Worm (Caenorhabditis elegans): ENCODE data around the gene C03B8.3.
"Not testable (repeated sequence)": the region's sequence is repeated elsewhere in the genome, so short reads cannot be mapped to it uniquely, and the experiment has no call there.

DNA sequence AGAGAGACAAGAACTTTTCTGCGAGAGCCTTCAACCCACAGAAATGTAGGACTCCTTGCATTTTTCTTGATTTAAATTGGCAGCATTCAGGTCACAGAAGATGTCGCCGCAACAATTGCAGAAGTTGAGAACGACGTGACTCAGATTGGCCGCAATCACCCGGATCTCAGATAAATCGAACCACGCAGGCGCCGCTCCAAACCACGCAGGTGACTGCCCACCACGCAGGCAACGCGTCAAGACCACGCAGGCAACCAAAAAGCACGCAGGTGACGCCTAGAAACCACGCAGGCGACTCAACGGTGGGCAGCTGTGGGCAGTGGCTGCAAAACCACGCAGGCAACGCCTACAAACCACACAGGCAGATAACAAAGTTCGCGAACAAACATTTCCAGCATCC lies 41.7 kb upstream of the C03B8.3 start:
- TF ChIP-seq ceh-44 (GFP tag; IDR thresholded peaks at IDR 0.05); fkh-10 (GFP tag; optimal IDR thresholded peaks at IDR 0.05); duxl-1 (tag; optimal IDR thresholded peaks at IDR 0.05; ENCODE audit: poor library complexity); nhr-10 (tag; optimal IDR thresholded peaks at IDR 0.05); nhr-11 (tag; optimal IDR thresholded peaks at IDR 0.05); nhr-237 (tag; optimal IDR thresholded peaks at IDR 0.05); jun-1 (tag; optimal IDR thresholded peaks at IDR 0.05); ceh-82 (tag; optimal IDR thresholded peaks at IDR 0.05); ces-1 (GFP tag; optimal IDR thresholded peaks at IDR 0.05); pqm-1 (tag; optimal IDR thresholded peaks at IDR 0.05): not testable (repeated sequence)
